Fruit fly (Drosophila melanogaster) S2 (cell line): ENCODE results near the gene Mical.

ENCODE experiments used
- CG8478 ChIP-seq: fragments of >200 bp; optimal IDR thresholded peaks from 2 replicates; lab custom pipeline; 2018
- CTCF ChIP-seq, 2 experiments: fragments of >200 bp; optimal IDR thresholded peaks; 2 replicates each; lab custom pipeline; 2018

Mical gene

dm6 chr3R:10042664-10043372 lies at the start of gene Mical, which contains the start of gene CG3909:
Gene Mical (minus strand): TSS chr3R:10042895.
Gene CG3909 (plus strand): TSS chr3R:10043270.
- no peak for TF ChIP-seq CG8478 (lab: Kevin White, UChicago)
- no peak for TF ChIP-seq CTCF (optimal IDR thresholded peaks at IDR 0.05; lab: Kevin White, UChicago)

DNA sequence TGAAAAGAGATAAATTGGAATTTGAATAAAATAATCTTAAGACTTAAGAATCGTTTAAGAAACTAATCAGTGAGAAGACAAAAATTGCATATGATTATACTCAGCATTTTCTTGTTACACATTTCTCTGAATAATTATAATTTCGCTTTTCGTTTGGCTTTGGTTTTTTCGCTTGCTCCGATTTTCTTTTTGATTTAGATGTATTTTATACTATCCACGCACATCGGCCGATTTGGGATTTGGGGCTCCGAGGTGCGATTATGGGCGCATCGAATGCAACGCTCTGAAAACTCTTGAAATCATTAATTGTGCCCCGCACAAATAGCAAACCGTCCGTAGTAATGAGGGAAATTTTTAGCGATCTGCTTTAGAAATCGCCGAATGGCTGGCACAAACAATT lies 48.8 kb upstream of the Mical start:
- TF ChIP-seq CG8478 (lab: Kevin White, UChicago) (no peak), CTCF (optimal IDR thresholded peaks at IDR 0.05; lab: Kevin White, UChicago) (no peak)

- TF ChIP-seq CTCF (optimal IDR thresholded peaks at IDR 0.05; lab: Kevin White, UChicago): no peak
- TF ChIP-seq CG8478 (lab: Kevin White, UChicago): no peak
Measured at dm6 chr3R:10090906-10091305, 48.2 kb upstream of the Mical start.

dm6 chr3R:10089171-10089664 lies 46.5 kb upstream of the Mical start:
- TF ChIP-seq CTCF (optimal IDR thresholded peaks at IDR 0.05; lab: Kevin White, UChicago): no peak
- no peak for TF ChIP-seq CG8478 (lab: Kevin White, UChicago)

DNA sequence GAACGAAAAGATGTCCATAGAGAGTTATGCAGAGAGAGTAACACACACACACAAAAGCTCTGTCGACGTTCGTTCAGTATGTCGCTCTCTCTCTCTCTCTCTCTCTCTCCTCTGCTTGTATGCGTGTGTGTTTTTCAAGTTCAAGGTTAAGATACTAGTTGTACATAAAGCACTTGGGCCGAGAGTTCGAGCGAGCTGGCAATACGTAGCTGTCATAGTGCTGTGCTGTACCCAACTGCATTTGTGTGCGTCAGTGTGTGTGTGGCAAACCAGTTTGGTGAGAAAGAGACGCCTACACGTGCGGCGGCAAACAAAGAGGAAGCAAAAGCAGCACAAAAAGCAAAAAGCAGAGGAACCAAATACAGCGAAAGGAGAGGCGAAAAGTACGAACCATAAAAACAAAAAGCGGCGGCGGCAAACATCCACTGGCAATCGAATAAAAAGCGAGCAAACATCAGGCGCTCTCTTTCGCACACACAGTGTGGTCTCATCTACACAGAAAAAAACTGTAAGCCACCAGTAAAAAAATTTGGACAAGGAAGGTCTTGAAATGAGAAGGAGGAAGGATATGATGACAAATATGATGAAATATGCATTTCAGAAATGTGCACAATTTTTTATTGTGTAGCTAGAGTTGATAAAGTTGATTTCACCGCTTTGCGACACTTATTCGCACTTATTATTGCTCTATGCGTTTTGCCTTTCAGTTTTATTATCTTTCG lies 44.7 kb upstream of the Mical start:
- TF ChIP-seq CTCF (optimal IDR thresholded peaks at IDR 0.05; lab: Kevin White, UChicago): no peak
- peak; percentile 41 for TF ChIP-seq CG8478 (lab: Kevin White, UChicago)

DNA sequence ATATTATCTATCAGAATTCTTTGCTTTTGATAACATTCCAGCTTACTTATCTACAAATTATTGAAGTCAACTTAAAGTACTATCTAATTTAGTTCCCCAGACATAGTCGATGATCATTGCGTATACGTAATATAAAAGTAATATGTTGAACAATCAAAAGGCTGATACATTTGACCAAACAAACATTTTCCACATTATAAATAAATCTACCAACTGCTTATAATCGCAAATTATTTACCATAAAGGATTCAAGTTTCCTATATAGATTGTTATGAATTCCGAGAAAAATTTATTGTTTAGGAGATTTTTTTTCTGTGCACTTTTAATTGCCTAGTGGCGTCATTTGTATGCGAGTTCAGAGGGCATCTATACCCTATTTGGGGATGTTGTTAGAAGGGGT lies 44.0 kb upstream of the Mical start:
- TF ChIP-seq CTCF (optimal IDR thresholded peaks at IDR 0.05; lab: Kevin White, UChicago) (no peak), CG8478 (lab: Kevin White, UChicago) (no peak)

DNA sequence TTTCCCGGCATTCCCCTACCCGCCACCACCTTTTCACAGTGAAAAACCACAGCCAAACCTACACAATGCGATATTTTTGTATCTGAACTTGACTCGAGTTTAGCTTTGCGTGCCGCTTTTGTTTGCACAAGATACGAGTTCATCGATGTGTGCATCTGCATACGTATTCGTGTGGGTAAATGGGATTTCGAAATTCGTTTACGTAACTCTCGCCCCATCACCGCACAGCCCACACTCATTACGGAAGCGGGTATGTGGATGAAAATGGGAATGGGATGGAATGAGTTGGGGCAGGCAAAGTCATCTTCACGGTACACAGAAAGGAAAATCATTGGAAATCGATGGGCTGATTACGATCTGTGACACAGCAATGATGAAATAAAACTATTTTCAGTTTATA lies 43.5 kb upstream of the Mical start:
- TF ChIP-seq CG8478 (lab: Kevin White, UChicago) (no peak), CTCF (optimal IDR thresholded peaks at IDR 0.05; lab: Kevin White, UChicago) (no peak)

DNA sequence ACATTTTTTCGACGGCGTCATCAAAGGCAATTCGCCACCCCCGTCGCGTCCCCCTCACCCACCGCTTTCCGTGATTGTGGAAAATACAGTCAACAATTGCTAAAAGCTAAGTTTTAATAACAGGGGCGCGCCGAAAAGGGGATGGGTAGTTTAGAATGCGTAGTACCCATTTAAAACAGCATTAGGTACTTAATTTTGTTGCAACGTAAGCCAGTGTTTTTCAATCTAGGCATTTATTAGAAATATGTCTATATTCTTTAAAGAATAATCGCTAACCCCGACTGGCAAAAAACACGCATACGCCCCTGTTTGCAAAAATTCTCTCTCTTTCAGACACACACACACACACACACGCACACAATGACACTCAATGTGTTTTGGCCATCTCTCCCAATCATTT lies 42.2 kb upstream of the Mical start:
- TF ChIP-seq CTCF (optimal IDR thresholded peaks at IDR 0.05; lab: Kevin White, UChicago): no peak
- no peak for TF ChIP-seq CG8478 (lab: Kevin White, UChicago)

DNA sequence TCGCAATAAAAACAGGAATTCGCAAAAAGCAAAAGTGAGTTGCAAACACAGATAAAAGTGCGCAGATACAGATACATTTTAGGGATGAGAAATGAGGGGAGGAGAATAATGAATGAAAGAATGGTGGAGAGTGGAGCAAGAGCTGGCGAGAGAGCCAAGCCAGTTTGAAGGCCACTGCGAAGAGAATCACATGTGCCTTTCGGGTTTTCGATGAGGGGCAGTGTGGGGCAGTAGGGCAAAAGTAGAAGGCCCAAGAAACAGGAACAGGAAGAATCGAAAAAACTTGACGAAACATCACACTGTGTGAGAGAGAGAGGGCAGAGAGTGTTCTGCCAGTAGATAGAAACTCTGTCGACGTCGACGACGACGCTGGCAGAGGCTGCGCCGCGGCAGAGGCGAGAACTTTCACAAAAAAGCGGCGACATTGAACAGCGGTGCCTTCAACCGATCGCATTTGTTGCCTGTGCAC lies 41.5 kb upstream of the Mical start:
- TF ChIP-seq CTCF (optimal IDR thresholded peaks at IDR 0.05; lab: Kevin White, UChicago): no peak
- TF ChIP-seq CG8478 (lab: Kevin White, UChicago): no peak

DNA sequence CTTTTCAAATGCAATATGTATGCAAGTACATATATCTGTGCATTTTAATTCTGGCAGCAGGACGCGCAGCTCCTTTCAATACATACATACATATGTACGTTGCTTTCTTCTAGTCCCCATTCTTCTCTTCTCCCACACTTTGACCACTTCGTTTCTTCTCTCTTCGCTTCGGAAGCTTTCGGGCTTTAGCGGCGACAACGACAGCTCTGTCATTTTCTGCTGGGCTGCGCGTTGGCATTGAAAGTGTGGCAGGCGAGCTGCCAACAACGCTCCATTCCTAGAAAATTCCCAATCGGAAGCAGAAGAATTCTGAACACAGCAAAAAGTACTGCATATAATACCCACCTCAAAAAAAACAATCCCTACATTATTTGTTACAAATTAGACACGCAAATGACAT lies 40.4 kb upstream of the Mical start:
- no peak for TF ChIP-seq CTCF (optimal IDR thresholded peaks at IDR 0.05; lab: Kevin White, UChicago)
- TF ChIP-seq CG8478 (lab: Kevin White, UChicago): no peak

DNA sequence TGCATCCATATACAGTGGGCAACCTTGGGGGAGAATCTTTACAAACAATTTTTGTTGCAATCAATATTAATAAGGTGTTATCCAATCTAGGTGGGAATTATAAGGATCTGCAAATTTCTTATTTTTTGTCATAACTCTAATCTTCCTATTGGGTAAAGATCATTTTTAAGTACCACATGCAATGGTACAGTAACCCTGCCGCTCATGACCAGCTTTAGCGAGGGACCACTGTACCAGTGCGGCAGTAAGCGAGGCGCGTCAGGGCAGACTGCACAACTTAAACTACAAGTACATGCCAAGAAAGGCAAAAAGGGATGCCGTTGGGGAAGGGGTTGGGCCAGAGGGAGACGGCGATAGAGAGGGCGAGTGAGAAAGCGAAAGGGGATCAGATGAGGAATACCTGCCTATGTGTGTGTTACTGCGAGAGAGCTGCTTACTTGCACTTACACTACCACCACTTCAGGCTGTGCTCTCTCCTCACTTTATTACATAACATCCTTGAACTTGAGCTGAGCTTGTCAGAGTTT lies 39.9 kb upstream of the Mical start:
- TF ChIP-seq CG8478 (lab: Kevin White, UChicago) (no peak), CTCF (optimal IDR thresholded peaks at IDR 0.05; lab: Kevin White, UChicago) (no peak)

DNA sequence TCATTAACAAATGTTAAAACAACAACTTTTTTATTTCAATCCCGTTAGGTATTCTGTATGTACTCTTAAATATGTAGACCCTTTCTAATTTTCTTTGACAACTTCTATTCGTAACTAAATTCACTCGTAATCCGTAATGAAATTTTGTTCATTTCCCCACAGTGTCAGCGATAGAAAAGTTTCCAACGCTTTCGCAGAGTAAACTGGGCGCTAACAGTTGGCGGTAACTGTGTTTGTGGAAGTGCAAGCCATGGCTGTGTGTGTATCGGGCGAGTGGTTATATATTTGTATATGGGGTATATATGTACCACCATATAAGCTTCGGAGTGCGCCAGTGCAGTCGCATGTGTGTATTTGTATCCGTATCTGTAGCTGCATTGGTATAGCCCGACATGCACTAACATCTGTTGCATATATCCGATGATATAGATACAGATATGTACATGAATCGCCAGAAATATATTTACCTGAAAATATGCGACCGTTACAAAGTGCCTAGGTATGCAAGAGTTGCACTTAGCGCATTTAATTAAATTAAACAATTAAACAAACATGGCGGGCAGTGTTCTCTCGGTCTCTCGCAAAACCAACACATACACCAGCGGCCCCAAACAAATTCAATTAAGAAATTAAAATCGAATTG lies 38.9 kb upstream of the Mical start:
- TF ChIP-seq CTCF (optimal IDR thresholded peaks at IDR 0.05; lab: Kevin White, UChicago) (no peak), CG8478 (lab: Kevin White, UChicago) (no peak)

DNA sequence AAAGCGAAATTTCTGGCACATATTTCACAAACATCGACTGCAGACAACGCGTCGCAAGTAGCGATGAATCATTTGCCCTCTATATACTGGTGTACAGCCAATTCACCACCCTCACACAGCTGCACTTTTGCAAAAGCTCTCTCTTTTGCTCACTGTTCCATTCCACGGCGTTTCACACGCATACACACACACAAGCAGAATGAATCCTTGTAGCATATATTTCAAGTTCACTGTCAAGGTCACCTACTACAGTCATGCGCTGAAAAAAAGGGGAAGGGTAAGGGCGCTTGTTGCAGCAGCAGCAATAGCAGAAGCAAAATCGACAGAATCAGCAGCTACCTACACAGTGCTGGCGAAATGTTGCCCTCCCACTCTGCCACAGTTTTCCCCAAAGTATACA lies 38.0 kb upstream of the Mical start:
- TF ChIP-seq CG8478 (lab: Kevin White, UChicago) (no peak), CTCF (optimal IDR thresholded peaks at IDR 0.05; lab: Kevin White, UChicago) (no peak)

dm6 chr3R:10079267-10079987 lies 36.7 kb upstream of the Mical start:
- no peak for TF ChIP-seq CG8478 (lab: Kevin White, UChicago)
- TF ChIP-seq CTCF (optimal IDR thresholded peaks at IDR 0.05; lab: Kevin White, UChicago): no peak
